Fruit fly (Drosophila melanogaster): ENCODE data around the gene CG43246.

Gene CG43246

DNA sequence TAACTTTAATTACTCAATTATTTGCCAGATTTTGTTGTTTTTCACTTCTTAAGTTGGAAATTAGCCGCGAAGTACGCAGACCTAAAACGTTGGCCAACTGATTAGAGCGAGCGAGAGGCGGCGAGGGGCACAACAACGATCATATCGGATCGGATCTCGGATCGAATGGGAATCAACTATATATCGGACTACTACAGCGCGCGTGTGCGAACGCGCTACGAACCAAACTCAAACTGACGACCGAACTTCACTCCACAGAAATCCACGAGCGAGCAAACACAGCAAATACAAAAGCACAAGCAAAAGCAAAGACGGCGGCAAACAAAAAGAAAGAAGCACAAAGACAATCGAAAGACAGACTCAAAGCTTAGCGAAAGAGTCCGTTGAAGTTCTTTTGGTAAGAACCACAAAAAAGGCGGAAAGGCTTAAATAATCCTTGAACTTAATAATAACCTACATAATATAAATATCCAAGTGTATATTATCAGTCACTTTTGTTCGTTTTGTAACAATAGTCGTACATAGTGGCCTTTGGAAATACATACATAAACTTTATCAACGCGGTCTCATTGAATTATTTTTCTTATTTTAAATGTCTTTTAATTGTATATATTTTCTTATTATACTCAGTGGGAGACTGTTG is at the start of gene CG43246, which contains the start of gene bbg (continued):
- TF ChIP-seq prd (optimal IDR thresholded peaks at IDR 0.05) (no peak), prd (GFP tag; IDR thresholded peaks at IDR 0.05) (no peak), ara (GFP tag; IDR thresholded peaks at IDR 0.05) (no peak), pb (GFP tag; optimal IDR thresholded peaks at IDR 0.05) (no peak), odd (GFP tag; optimal IDR thresholded peaks at IDR 0.05) (no peak), NC2β (GFP tag; optimal IDR thresholded peaks at IDR 0.05) (no peak), Usf (GFP tag; optimal IDR thresholded peaks at IDR 0.05) (no peak), ATbp (GFP tag; optimal IDR thresholded peaks at IDR 0.05) (peak; percentile 68), ken (GFP tag; IDR thresholded peaks at IDR 0.05) (no peak), salm (tag; optimal IDR thresholded peaks at IDR 0.05) (no peak), jigr1 (GFP tag; IDR thresholded peaks at IDR 0.05) (no peak), unpg (GFP tag; optimal IDR thresholded peaks at IDR 0.05) (no peak), CG4820 (GFP tag; optimal IDR thresholded peaks at IDR 0.05) (no peak), pita (GFP tag; optimal IDR thresholded peaks at IDR 0.05) (no peak), C15 (GFP tag; IDR thresholded peaks at IDR 0.05) (no peak), CG12071 (GFP tag; optimal IDR thresholded peaks at IDR 0.05) (no peak), Pdp1 (GFP tag; optimal IDR thresholded peaks at IDR 0.05) (no peak), CG7372 (GFP tag; IDR thresholded peaks at IDR 0.05) (no peak), fd102C (GFP tag; optimal IDR thresholded peaks at IDR 0.05) (no peak), HLHmδ (GFP tag; optimal IDR thresholded peaks at IDR 0.05) (no peak), tio (GFP tag; optimal IDR thresholded peaks at IDR 0.05) (no peak), lmd (GFP tag; IDR thresholded peaks at IDR 0.05) (no peak), CG15011 (GFP tag; optimal IDR thresholded peaks at IDR 0.05) (no peak), CG10565 (GFP tag; optimal IDR thresholded peaks at IDR 0.05) (no peak), lbe (GFP tag; optimal IDR thresholded peaks at IDR 0.05) (no peak), grn (GFP tag; optimal IDR thresholded peaks at IDR 0.05) (peak; percentile 96), E2f1 (GFP tag; IDR thresholded peaks at IDR 0.05) (no peak), CG7928 (GFP tag; optimal IDR thresholded peaks at IDR 0.05) (no peak), CG6765 (GFP tag; optimal IDR thresholded peaks at IDR 0.05) (no peak), CG10462 (GFP tag; optimal IDR thresholded peaks at IDR 0.05) (no peak), fd3F (GFP tag; optimal IDR thresholded peaks at IDR 0.05) (no peak), CG12219 (GFP tag; optimal IDR thresholded peaks at IDR 0.05) (no peak), Fer3 (tag; optimal IDR thresholded peaks at IDR 0.05) (no peak), Hand (GFP tag; optimal IDR thresholded peaks at IDR 0.05) (no peak), CG16815 (GFP tag; optimal IDR thresholded peaks at IDR 0.05) (no peak), Gug (GFP tag; IDR thresholded peaks at IDR 0.05) (no peak), psq (GFP tag; optimal IDR thresholded peaks at IDR 0.05) (no peak), CG4328 (GFP tag; optimal IDR thresholded peaks at IDR 0.05) (no peak), ttk (GFP tag; IDR thresholded peaks at IDR 0.05) (no peak), CG30431 (GFP tag; optimal IDR thresholded peaks at IDR 0.05) (no peak), CG7839 (tag; optimal IDR thresholded peaks at IDR 0.05) (no peak), CG42726 (GFP tag; IDR thresholded peaks at IDR 0.05; ENCODE audit: partially characterized antibody) (no peak), CG8089 (GFP tag; optimal IDR thresholded peaks at IDR 0.05) (no peak), slbo (GFP tag; IDR thresholded peaks at IDR 0.05) (no peak), CG8944 (GFP tag; optimal IDR thresholded peaks at IDR 0.05) (no peak), D (optimal IDR thresholded peaks at IDR 0.05) (no peak), D (GFP tag; optimal IDR thresholded peaks at IDR 0.05) (no peak), CG13775 (GFP tag; optimal IDR thresholded peaks at IDR 0.05) (no peak), kni (GFP tag; optimal IDR thresholded peaks at IDR 0.05) (peak; percentile 19), NC2α (GFP tag; optimal IDR thresholded peaks at IDR 0.05) (no peak), Chrac-16 (GFP tag; optimal IDR thresholded peaks at IDR 0.05) (no peak), vfl (GFP tag; optimal IDR thresholded peaks at IDR 0.05) (no peak)
